Worm (Caenorhabditis elegans): ENCODE measurements around the gene srg-66.

DNA sequence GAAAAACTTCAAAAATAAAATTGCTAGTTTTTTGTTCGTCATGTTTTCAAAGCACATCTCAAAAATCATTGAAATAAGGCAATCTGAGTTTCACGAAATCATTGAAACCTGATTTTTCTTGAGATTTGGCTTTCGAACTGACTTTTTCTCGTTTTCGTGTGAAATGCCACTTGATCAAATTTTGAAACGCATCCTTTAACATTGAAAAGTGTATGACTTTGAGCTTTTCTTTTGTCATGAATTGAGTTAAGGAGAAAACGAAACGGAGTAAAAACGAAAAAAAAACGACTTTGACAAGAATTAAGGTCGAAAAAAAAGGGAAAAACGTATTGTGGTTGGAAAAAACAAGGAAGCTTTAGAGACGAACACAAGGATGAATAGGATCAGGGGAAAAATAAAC, 27.3 kb downstream of the srg-66 start:
- TF ChIP-seq lin-39 (tag; optimal IDR thresholded peaks at IDR 0.05): no peak
- no peak for TF ChIP-seq nhr-28 (tag; optimal IDR thresholded peaks at IDR 0.05)
- TF ChIP-seq nhr-237 (tag; optimal IDR thresholded peaks at IDR 0.05): no peak
- no peak for TF ChIP-seq elt-2 (tag; optimal IDR thresholded peaks at IDR 0.05)
- TF ChIP-seq unc-62 (GFP tag; optimal IDR thresholded peaks at IDR 0.05): no peak

All from whole organism, L3 larva.